Worm (Caenorhabditis elegans) whole organism, early embryonic: ENCODE data around the gene ncs-5.

ENCODE experiments used
- B0310.2 ChIP-seq: sonication (generic microtip); optimal IDR thresholded peaks from 2 replicates; lab custom pipeline; 2016; ENCODE audit warnings: mild to moderate bottlenecking, missing genetic modification characterization, missing compliant biosample characterization
- F13C5.2 ChIP-seq: sonication (generic microtip); optimal IDR thresholded peaks from 2 replicates; lab custom pipeline; 2017; ENCODE audit warnings: mild to moderate bottlenecking, missing genetic modification characterization, inconsistent platforms, missing compliant biosample characterization
- ama-1 ChIP-seq: fragments of 150-350 bp; optimal IDR thresholded peaks from 2 replicates; lab custom pipeline; 2014

DNA sequence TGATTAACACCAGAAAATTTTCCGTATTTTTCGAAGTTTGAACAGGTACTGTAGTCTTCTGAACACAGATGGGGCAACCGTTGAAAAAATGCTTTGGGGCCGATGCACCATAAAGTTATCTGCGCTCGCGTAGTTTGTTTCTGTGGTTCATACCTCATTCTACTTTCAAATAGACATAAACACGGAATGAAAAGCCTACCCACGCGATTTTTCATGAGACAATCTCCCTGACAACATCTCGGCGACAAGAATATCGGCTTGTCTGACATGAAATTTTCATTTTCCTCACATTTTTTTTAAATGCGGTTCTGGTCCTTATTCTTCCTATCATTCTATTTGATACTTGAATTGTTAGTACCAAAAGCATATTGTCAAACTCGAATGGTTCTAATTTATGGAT, 46.8 kb upstream of the ncs-5 start, which contains the start of gene clec-257:
- TF ChIP-seq F13C5.2 (no peak), ama-1 (no peak), B0310.2 (tag; lab: Kevin White, UChicago) (no peak)
